Fruit fly (Drosophila melanogaster) whole organism, embryonic: ENCODE measurements around the gene upd1.
A peak's percentile ranks its signal among the peaks of the same experiment; 100 is the strongest.

Experiments
- Aef1 ChIP-seq: fragments of 200-800 bp; sonication (Bioruptor generic); IDR thresholded peaks from 3 replicates; pipeline ENCODE4 v1.3.6; 2022; ENCODE audit warnings: missing biosample characterization, missing genetic modification characterization
- Bgb ChIP-seq: fragments of 200-800 bp; sonication (Bioruptor generic); IDR thresholded peaks from 2 replicates; pipeline ENCODE4 v1.3.6; 2022; ENCODE audit warnings: missing biosample characterization, missing genetic modification characterization; ENCODE audit not compliant: partially characterized antibody
- CG11695 ChIP-seq: fragments of 200-800 bp; sonication (Bioruptor generic); IDR thresholded peaks from 3 replicates; pipeline ENCODE4 v1.3.6; 2022; ENCODE audit warnings: missing biosample characterization, missing genetic modification characterization
- CG12659 ChIP-seq: fragments of 200-800 bp; sonication (Bioruptor generic); optimal IDR thresholded peaks from 3 replicates; lab custom pipeline; 2017; ENCODE audit warnings: mild to moderate bottlenecking, missing biosample characterization, missing genetic modification reagents, missing genetic modification characterization
- CG14667 ChIP-seq: fragments of 200-800 bp; sonication (Bioruptor generic); IDR thresholded peaks from 2 replicates; pipeline ENCODE4 v1.3.6; 2022; ENCODE audit warnings: missing biosample characterization, missing genetic modification characterization
- CG15696 ChIP-seq: fragments of 200-800 bp; sonication (Bioruptor generic); optimal IDR thresholded peaks from 2 replicates; lab custom pipeline; 2019; ENCODE audit warnings: missing biosample characterization, mild to moderate bottlenecking, missing genetic modification characterization, moderate library complexity
- CG1603 ChIP-seq: fragments of 200-800 bp; sonication (Bioruptor generic); optimal IDR thresholded peaks from 2 replicates; lab custom pipeline; 2019; ENCODE audit warnings: missing biosample characterization, mild to moderate bottlenecking, missing genetic modification characterization, moderate library complexity
- CG1647 ChIP-seq: fragments of 200-800 bp; sonication (Bioruptor generic); optimal IDR thresholded peaks from 3 replicates; lab custom pipeline; 2016; ENCODE audit warnings: missing biosample characterization, missing genetic modification characterization
- CG18476 ChIP-seq: fragments of 200-800 bp; sonication (Bioruptor generic); optimal IDR thresholded peaks from 2 replicates; lab custom pipeline; 2016; ENCODE audit warnings: missing biosample characterization, mild to moderate bottlenecking, missing genetic modification characterization
- CG2120 ChIP-seq: fragments of 200-800 bp; sonication (Bioruptor generic); optimal IDR thresholded peaks from 3 replicates; lab custom pipeline; 2016; ENCODE audit warnings: missing biosample characterization, missing genetic modification characterization
- CG2712 ChIP-seq: fragments of 200-800 bp; optimal IDR thresholded peaks from 3 replicates; lab custom pipeline; 2019; ENCODE audit warnings: missing biosample characterization, mild to moderate bottlenecking, missing genetic modification characterization, moderate library complexity
- CG32532 ChIP-seq: fragments of 200-800 bp; sonication (Bioruptor generic); IDR thresholded peaks from 2 replicates; pipeline ENCODE4 v1.3.6; 2022; ENCODE audit warnings: missing biosample characterization, missing genetic modification characterization
- CG32767 ChIP-seq: fragments of 200-800 bp; sonication (Bioruptor generic); IDR thresholded peaks from 2 replicates; pipeline ENCODE4 v1.3.6; 2022; ENCODE audit warnings: missing biosample characterization, missing genetic modification characterization
- CG5180 ChIP-seq: fragments of 200-800 bp; sonication (Bioruptor generic); optimal IDR thresholded peaks from 3 replicates; lab custom pipeline; 2017; ENCODE audit warnings: missing biosample characterization, missing genetic modification characterization, mild to moderate bottlenecking, moderate library complexity, missing genetic modification reagents
- CG6254 ChIP-seq: fragments of 200-800 bp; sonication (Bioruptor generic); optimal IDR thresholded peaks from 3 replicates; lab custom pipeline; 2017; ENCODE audit warnings: mild to moderate bottlenecking, missing biosample characterization, missing genetic modification reagents, missing genetic modification characterization
- CG9609 ChIP-seq: fragments of 200-800 bp; sonication (Bioruptor generic); optimal IDR thresholded peaks from 3 replicates; lab custom pipeline; 2016; ENCODE audit warnings: missing biosample characterization, missing genetic modification characterization
- CG9797 ChIP-seq: fragments of 200-800 bp; sonication (Bioruptor generic); optimal IDR thresholded peaks from 3 replicates; lab custom pipeline; 2018; ENCODE audit warnings: missing biosample characterization, mild to moderate bottlenecking, missing genetic modification characterization
- CG9932 ChIP-seq: fragments of 200-800 bp; sonication (Bioruptor generic); IDR thresholded peaks from 2 replicates; pipeline ENCODE4 v1.3.6; 2022; ENCODE audit warnings: missing biosample characterization, missing genetic modification characterization
- E2f2 ChIP-seq: fragments of 200-800 bp; sonication (Bioruptor generic); IDR thresholded peaks from 2 replicates; pipeline ENCODE4 v1.3.6; 2022; ENCODE audit warnings: missing biosample characterization, missing genetic modification characterization
- Fer2 ChIP-seq: fragments of 200-800 bp; sonication (Bioruptor generic); optimal IDR thresholded peaks from 2 replicates; lab custom pipeline; 2018; ENCODE audit warnings: missing biosample characterization, mild to moderate bottlenecking, missing genetic modification characterization, moderate library complexity
- Gsc ChIP-seq: fragments of 200-800 bp; sonication (Bioruptor generic); IDR thresholded peaks from 2 replicates; pipeline ENCODE4 v1.3.6; 2022; ENCODE audit warnings: missing biosample characterization, missing genetic modification characterization
- Hmr ChIP-seq: fragments of 200-800 bp; sonication (Bioruptor generic); optimal IDR thresholded peaks from 3 replicates; lab custom pipeline; 2017; ENCODE audit warnings: mild to moderate bottlenecking, missing biosample characterization, missing genetic modification reagents, missing genetic modification characterization
- Lpt ChIP-seq: fragments of >200 bp; optimal IDR thresholded peaks from 2 replicates; lab custom pipeline; 2018; ENCODE audit warnings: missing biosample characterization, missing genetic modification characterization
- Mes4 ChIP-seq: fragments of 200-800 bp; sonication (Bioruptor generic); optimal IDR thresholded peaks from 2 replicates; lab custom pipeline; 2016; ENCODE audit warnings: missing biosample characterization, missing genetic modification characterization
- Mrtf ChIP-seq: fragments of 200-800 bp; sonication (Bioruptor generic); IDR thresholded peaks from 3 replicates; pipeline ENCODE4 v1.3.6; 2022; ENCODE audit warnings: missing biosample characterization, missing genetic modification characterization
- NC2α ChIP-seq: fragments of 200-800 bp; sonication (Bioruptor generic); optimal IDR thresholded peaks from 2 replicates; lab custom pipeline; 2016; ENCODE audit warnings: missing biosample characterization, missing genetic modification characterization
- NC2β ChIP-seq: fragments of 200-800 bp; sonication (Bioruptor generic); optimal IDR thresholded peaks from 2 replicates; lab custom pipeline; 2016; ENCODE audit warnings: missing biosample characterization, missing genetic modification characterization
- Nf-YC ChIP-seq: fragments of 200-800 bp; optimal IDR thresholded peaks from 3 replicates; lab custom pipeline; 2019; ENCODE audit warnings: missing biosample characterization, mild to moderate bottlenecking, missing genetic modification characterization, moderate library complexity
- Side ChIP-seq: fragments of 200-800 bp; sonication (Bioruptor generic); optimal IDR thresholded peaks from 2 replicates; lab custom pipeline; 2016; ENCODE audit warnings: missing biosample characterization, missing genetic modification characterization
- Spps ChIP-seq: fragments of 200-800 bp; sonication (Bioruptor generic); optimal IDR thresholded peaks from 2 replicates; lab custom pipeline; 2018; ENCODE audit warnings: missing biosample characterization, mild to moderate bottlenecking, missing genetic modification characterization
- Stat92E ChIP-seq, 3 experiments: fragments of >200 bp in 2 of 3; fragments of 200-800 bp in 1 of 3; sonication (Bioruptor generic) in 1 of 3; optimal IDR thresholded peaks; 2 replicates each; lab custom pipeline; 2017 to 2019; ENCODE audit warnings: missing biosample characterization in 3 of 3, missing genetic modification characterization in 3 of 3, mild to moderate bottlenecking in 1 of 3, moderate library complexity in 1 of 3
- Tbp ChIP-seq: fragments of >200 bp; optimal IDR thresholded peaks from 2 replicates; lab custom pipeline; 2018; ENCODE audit warnings: missing biosample characterization, missing genetic modification characterization
- al ChIP-seq: fragments of 200-800 bp; sonication (Bioruptor generic); IDR thresholded peaks from 2 replicates; pipeline ENCODE4 v1.3.6; 2022; ENCODE audit warnings: missing biosample characterization, missing genetic modification characterization
- cad ChIP-seq: fragments of >200 bp; optimal IDR thresholded peaks from 2 replicates; lab custom pipeline; 2017; ENCODE audit warnings: missing biosample characterization, missing genetic modification characterization
- ci ChIP-seq: fragments of 200-800 bp; sonication (Bioruptor generic); IDR thresholded peaks from 3 replicates; pipeline ENCODE4 v1.3.6; 2022; ENCODE audit warnings: missing biosample characterization, missing genetic modification characterization
- corto ChIP-seq: fragments of 200-800 bp; sonication (Bioruptor generic); optimal IDR thresholded peaks from 2 replicates; lab custom pipeline; 2016; ENCODE audit warnings: missing biosample characterization, mild to moderate bottlenecking, missing genetic modification characterization, moderate library complexity
- dmrt11E ChIP-seq: fragments of 200-800 bp; sonication (Bioruptor generic); optimal IDR thresholded peaks from 3 replicates; lab custom pipeline; 2018; ENCODE audit warnings: missing biosample characterization, mild to moderate bottlenecking, missing genetic modification characterization, moderate library complexity
- eve ChIP-seq, 2 experiments: fragments of >200 bp; optimal IDR thresholded peaks; 2 replicates each; lab custom pipeline; 2017; ENCODE audit warnings: missing biosample characterization in 2 of 2, missing genetic modification characterization in 2 of 2
- gcm2 ChIP-seq: fragments of 200-800 bp; sonication (Bioruptor generic); optimal IDR thresholded peaks from 2 replicates; lab custom pipeline; 2016; ENCODE audit warnings: missing biosample characterization, missing genetic modification characterization
- hb ChIP-seq: fragments of 200-800 bp; sonication (Bioruptor generic); IDR thresholded peaks from 3 replicates; pipeline ENCODE4 v1.3.6; 2022; ENCODE audit warnings: missing biosample characterization, missing genetic modification characterization; ENCODE audit not compliant: partially characterized antibody
- her ChIP-seq: fragments of 200-800 bp; sonication (Bioruptor generic); optimal IDR thresholded peaks from 2 replicates; lab custom pipeline; 2016; ENCODE audit warnings: missing biosample characterization, missing genetic modification characterization
- insv ChIP-seq, 2 experiments: fragments of 200-800 bp; sonication (Bioruptor generic); optimal IDR thresholded peaks; 3 replicates each; lab custom pipeline; 2016 to 2018; ENCODE audit warnings: missing biosample characterization in 2 of 2, missing genetic modification characterization in 2 of 2
- kay ChIP-seq: fragments of 200-800 bp; sonication (Bioruptor generic); optimal IDR thresholded peaks from 2 replicates; lab custom pipeline; 2016; ENCODE audit warnings: missing biosample characterization, missing genetic modification characterization
- lmd ChIP-seq: fragments of 200-800 bp; sonication (Bioruptor generic); IDR thresholded peaks from 2 replicates; pipeline ENCODE4 v1.3.6; 2022; ENCODE audit warnings: missing biosample characterization, missing genetic modification characterization
- nau ChIP-seq: fragments of 200-800 bp; sonication (Bioruptor generic); optimal IDR thresholded peaks from 3 replicates; lab custom pipeline; 2017; ENCODE audit warnings: missing biosample characterization, mild to moderate bottlenecking, missing genetic modification characterization, missing genetic modification reagents
- nmo ChIP-seq: fragments of 200-800 bp; sonication (Bioruptor generic); optimal IDR thresholded peaks from 2 replicates; lab custom pipeline; 2018; ENCODE audit warnings: missing biosample characterization, mild to moderate bottlenecking, missing genetic modification characterization, moderate library complexity
- rib ChIP-seq: fragments of 200-800 bp; sonication (Bioruptor generic); IDR thresholded peaks from 2 replicates; pipeline ENCODE4 v1.3.6; 2022; ENCODE audit warnings: missing biosample characterization, missing genetic modification characterization
- run ChIP-seq: fragments of 200-800 bp; sonication (Bioruptor generic); optimal IDR thresholded peaks from 3 replicates; lab custom pipeline; 2018; ENCODE audit warnings: missing biosample characterization, mild to moderate bottlenecking, missing genetic modification characterization
- sd ChIP-seq: fragments of 200-800 bp; sonication (Bioruptor generic); optimal IDR thresholded peaks from 3 replicates; lab custom pipeline; 2018; ENCODE audit warnings: missing biosample characterization, mild to moderate bottlenecking, missing genetic modification characterization, moderate library complexity
- toy ChIP-seq: fragments of 200-800 bp; sonication (Bioruptor generic); IDR thresholded peaks from 2 replicates; pipeline ENCODE4 v1.3.6; 2022; ENCODE audit warnings: missing biosample characterization, missing genetic modification characterization
- trh ChIP-seq: fragments of 200-800 bp; sonication (Bioruptor generic); optimal IDR thresholded peaks from 2 replicates; lab custom pipeline; 2016; ENCODE audit warnings: missing biosample characterization, missing genetic modification characterization

upd1 gene

dm6 chrX:18294031-18294430, 15.1 kb downstream of the upd1 start (continued):
- TF ChIP-seq her (GFP tag; lab: Kevin White, UChicago) (peak; percentile 30), Aef1 (GFP tag; lab: Robert Waterston, UW) (peak; percentile 85), sd (tag; lab: Kevin White, UChicago) (peak; percentile 67), CG9797 (GFP tag; lab: Kevin White, UChicago) (no peak), run (tag; lab: Kevin White, UChicago) (peak; percentile 21), Lpt (GFP tag; lab: Kevin White, UChicago) (no peak), dmrt11E (tag; lab: Kevin White, UChicago) (no peak), toy (GFP tag; lab: Robert Waterston, UW) (peak; percentile 35; the same call in 1 of the 2 replicates), CG12659 (GFP tag; lab: Kevin White, UChicago) (peak; percentile 65), rib (GFP tag; lab: Robert Waterston, UW) (peak; percentile 82), CG6254 (GFP tag; lab: Kevin White, UChicago) (no peak), CG2120 (GFP tag; lab: Kevin White, UChicago) (peak; percentile 83), E2f2 (GFP tag; lab: Robert Waterston, UW) (peak; percentile 59), Hmr (peak; percentile 76), CG9932 (GFP tag; lab: Robert Waterston, UW) (peak; percentile 77), al (GFP tag; lab: Robert Waterston, UW) (peak; percentile 83), Fer2 (tag; lab: Kevin White, UChicago) (peak; percentile 44), CG1647 (GFP tag; lab: Kevin White, UChicago) (peak; percentile 69), CG2712 (peak; percentile 62), nmo (GFP tag; lab: Kevin White, UChicago) (peak; percentile 69), NC2α (GFP tag; lab: Kevin White, UChicago) (no peak), corto (peak; percentile 50), lmd (GFP tag; lab: Robert Waterston, UW) (peak; percentile 87), insv (GFP tag; optimal IDR thresholded peaks at IDR 0.05; lab: Kevin White, UChicago) (no peak), CG32767 (GFP tag; lab: Robert Waterston, UW) (peak; percentile 52), Gsc (GFP tag; lab: Robert Waterston, UW) (0 out of 2 replicates have a peak, but pooled peaks have one; percentile 41), Tbp (GFP tag; lab: Kevin White, UChicago) (no peak), CG9609 (GFP tag; lab: Kevin White, UChicago) (peak; percentile 54), eve (GFP tag; optimal IDR thresholded peaks at IDR 0.05; lab: Kevin White, UChicago) (peak in 1 of 2 experiments; percentile 67), hb (GFP tag; lab: Robert Waterston, UW) (no peak), kay (GFP tag; lab: Kevin White, UChicago) (peak; percentile 32), gcm2 (peak; percentile 10), Spps (tag; lab: Kevin White, UChicago) (no peak), CG5180 (GFP tag; lab: Kevin White, UChicago) (peak; percentile 42), CG18476 (GFP tag; lab: Kevin White, UChicago) (peak; percentile 28), Mes4 (no peak), CG11695 (GFP tag; lab: Robert Waterston, UW) (peak; percentile 53; the same call in 1 of the 3 replicates), Mrtf (GFP tag; lab: Robert Waterston, UW) (peak; percentile 77), ci (peak; percentile 87), nau (peak; percentile 41), Nf-YC (peak; percentile 7), Side (GFP tag; lab: Kevin White, UChicago) (peak; percentile 59), CG32532 (peak; percentile 83), cad (GFP tag; lab: Kevin White, UChicago) (no peak), CG15696 (tag; lab: Kevin White, UChicago) (peak; percentile 5), CG14667 (peak; percentile 64), Bgb (GFP tag; lab: Robert Waterston, UW) (no peak), Stat92E (GFP tag; optimal IDR thresholded peaks at IDR 0.05; lab: Kevin White, UChicago) (no peak), trh (peak; percentile 18), NC2β (GFP tag; lab: Kevin White, UChicago) (peak; percentile 61), CG1603 (tag; lab: Kevin White, UChicago) (peak; percentile 76)
